Fruit fly (Drosophila melanogaster) whole organism, pupa: ENCODE data around the gene CG31174.

Experiments used
- CG10348 ChIP-seq: fragments of 200-800 bp; sonication (Bioruptor generic); IDR thresholded peaks from 2 replicates; pipeline ENCODE4 v1.3.6; 2022; ENCODE audit warnings: missing biosample characterization, missing genetic modification characterization
- CG12605 ChIP-seq: fragments of 200-800 bp; sonication (Bioruptor generic); IDR thresholded peaks from 2 replicates; pipeline ENCODE4 v1.3.6; 2022; ENCODE audit warnings: missing biosample characterization, missing genetic modification characterization
- CG14655 ChIP-seq: fragments of 200-800 bp; sonication (Bioruptor generic); optimal IDR thresholded peaks from 3 replicates; lab custom pipeline; 2017; ENCODE audit warnings: mild to moderate bottlenecking, missing biosample characterization, missing genetic modification reagents, missing genetic modification characterization
- CG17806 ChIP-seq: fragments of 200-800 bp; sonication (Bioruptor generic); optimal IDR thresholded peaks from 2 replicates; lab custom pipeline; 2018; ENCODE audit warnings: missing biosample characterization, mild to moderate bottlenecking, missing genetic modification characterization, moderate library complexity
- CG32121 ChIP-seq: fragments of 200-800 bp; sonication (Bioruptor generic); IDR thresholded peaks from 2 replicates; pipeline ENCODE4 v1.3.6; 2022; ENCODE audit warnings: missing biosample characterization, missing genetic modification characterization
- CG4496 ChIP-seq: fragments of 200-800 bp; sonication (Bioruptor generic); IDR thresholded peaks from 3 replicates; pipeline ENCODE4 v1.3.6; 2022; ENCODE audit warnings: missing biosample characterization, missing genetic modification characterization
- EcR ChIP-seq: fragments of 200-800 bp; sonication (Bioruptor generic); optimal IDR thresholded peaks from 3 replicates; lab custom pipeline; 2019; ENCODE audit warnings: missing biosample characterization, missing genetic modification characterization, mild to moderate bottlenecking, moderate library complexity, missing genetic modification reagents
- Ets98B ChIP-seq: fragments of 200-800 bp; sonication (Bioruptor generic); IDR thresholded peaks from 2 replicates; pipeline ENCODE4 v1.3.6; 2022; ENCODE audit warnings: missing biosample characterization, missing genetic modification characterization
- Pif1A ChIP-seq: fragments of 200-800 bp; sonication (Bioruptor generic); optimal IDR thresholded peaks from 3 replicates; lab custom pipeline; 2016; ENCODE audit warnings: missing biosample characterization, missing genetic modification characterization
- fd96Ca ChIP-seq: fragments of 200-800 bp; sonication (Bioruptor generic); IDR thresholded peaks from 3 replicates; pipeline ENCODE4 v1.3.6; 2022; ENCODE audit warnings: missing biosample characterization, missing genetic modification characterization
- rn ChIP-seq: fragments of 200-800 bp; sonication (Bioruptor generic); IDR thresholded peaks from 2 replicates; pipeline ENCODE4 v1.3.6; 2022; ENCODE audit warnings: missing biosample characterization, missing genetic modification characterization

- TF ChIP-seq Pif1A (GFP tag; lab: Kevin White, UChicago) (no peak), CG10348 (GFP tag; lab: Robert Waterston, UW) (no peak), EcR (no peak), CG17806 (tag; lab: Kevin White, UChicago) (no peak), CG14655 (GFP tag; lab: Kevin White, UChicago) (no peak), Ets98B (GFP tag; lab: Robert Waterston, UW) (no peak), CG32121 (GFP tag; lab: Robert Waterston, UW) (no peak), CG4496 (no peak), rn (GFP tag; lab: Robert Waterston, UW) (no peak), CG12605 (GFP tag; lab: Robert Waterston, UW) (no peak), fd96Ca (no peak)
Measured at dm6 chr3R:21845165-21845564, 24.1 kb downstream of the CG31174 start, which contains the start of gene Gr93c.
